Worm (Caenorhabditis elegans): ENCODE data around the gene tag-124.

Gene tag-124

ce11 chrII:9605954-9606353 is 14.9 kb downstream of the tag-124 start (continued):
- no peak for TF ChIP-seq Y75B8A.6 (GFP tag; IDR thresholded peaks at IDR 0.05)

DNA sequence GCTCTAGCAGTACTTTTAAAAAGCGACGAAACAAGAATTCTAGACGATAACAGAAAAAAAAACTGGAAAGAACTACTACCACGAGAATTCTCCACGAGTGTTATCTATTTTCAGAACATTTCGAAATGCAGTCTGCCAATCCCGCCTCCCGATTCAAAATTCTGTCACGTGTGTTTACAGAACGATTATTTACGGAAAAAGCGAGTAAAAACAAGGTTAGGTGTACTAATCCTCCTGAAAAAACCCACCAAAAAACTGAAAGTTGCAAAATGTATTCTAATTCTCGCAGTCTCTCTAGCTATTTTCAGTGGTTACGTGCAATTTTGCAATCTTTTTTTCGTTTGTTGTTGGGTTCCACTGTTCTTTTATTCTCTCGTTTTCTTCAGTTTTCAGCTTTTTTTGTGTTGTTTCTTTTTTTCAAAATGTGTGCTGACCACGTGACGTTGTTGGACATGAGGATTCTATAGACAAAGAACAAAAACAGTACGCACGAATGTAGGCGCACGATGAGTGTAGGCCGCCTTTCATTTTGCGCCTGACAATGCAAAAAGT is 15.5 kb downstream of the tag-124 start:
- TF ChIP-seq cey-2 (tag; optimal IDR thresholded peaks at IDR 0.05; ENCODE audit: borderline replicate concordance, insufficient read depth) (no peak), rbr-2 (tag; optimal IDR thresholded peaks at IDR 0.05) (no peak), nhr-25 (tag; optimal IDR thresholded peaks at IDR 0.05; ENCODE audit: borderline replicate concordance, insufficient read depth) (no peak), daf-12 (tag; optimal IDR thresholded peaks at IDR 0.05) (no peak), ZK337.2 (GFP tag; IDR thresholded peaks at IDR 0.05) (no peak), spr-3 (GFP tag; optimal IDR thresholded peaks at IDR 0.05) (no peak), pha-4 (GFP tag; IDR thresholded peaks at IDR 0.05) (no peak), pha-4 (tag; optimal IDR thresholded peaks at IDR 0.05) (no peak), nhr-11 (tag; optimal IDR thresholded peaks at IDR 0.05) (peak; percentile 59), vab-7 (GFP tag; IDR thresholded peaks at IDR 0.05) (no peak), lin-1 (GFP tag; IDR thresholded peaks at IDR 0.05) (no peak), mep-1 (tag; optimal IDR thresholded peaks at IDR 0.05) (no peak), lin-29 (GFP tag; IDR thresholded peaks at IDR 0.05) (no peak), dmd-6 (GFP tag; IDR thresholded peaks at IDR 0.05) (peak; percentile 36), zip-2 (tag; optimal IDR thresholded peaks at IDR 0.05) (no peak), nhr-41 (GFP tag; IDR thresholded peaks at IDR 0.05) (no peak), egl-43 (GFP tag; IDR thresholded peaks at IDR 0.05) (no peak), Y5F2A.4 (GFP tag; optimal IDR thresholded peaks at IDR 0.05) (no peak), F37D6.2 (tag; optimal IDR thresholded peaks at IDR 0.05) (no peak), nhr-76 (tag; optimal IDR thresholded peaks at IDR 0.05) (no peak), skn-1 (tag; optimal IDR thresholded peaks at IDR 0.05) (no peak), gei-8 (GFP tag; optimal IDR thresholded peaks at IDR 0.05) (no peak), nhr-111 (GFP tag; optimal IDR thresholded peaks at IDR 0.05) (no peak), mes-2 (tag; optimal IDR thresholded peaks at IDR 0.05; ENCODE audit: poor library complexity, severe bottlenecking) (no peak), dpl-1 (GFP tag; optimal IDR thresholded peaks at IDR 0.05) (no peak), Y105C5A.15 (GFP tag; IDR thresholded peaks at IDR 0.05) (no peak), fkh-10 (GFP tag; optimal IDR thresholded peaks at IDR 0.05) (no peak), F10B5.3 (tag; optimal IDR thresholded peaks at IDR 0.05) (no peak), zag-1 (tag; optimal IDR thresholded peaks at IDR 0.05) (no peak), ama-1 (optimal IDR thresholded peaks at IDR 0.05) (no peak), hmg-1.1 (GFP tag; IDR thresholded peaks at IDR 0.05) (no peak), sdz-12 (GFP tag; optimal IDR thresholded peaks at IDR 0.05) (no peak), aly-2 (tag; optimal IDR thresholded peaks at IDR 0.05) (no peak), T20F7.1 (GFP tag; optimal IDR thresholded peaks at IDR 0.05) (peak; percentile 2), nhr-102 (tag; optimal IDR thresholded peaks at IDR 0.05) (no peak), madf-9 (GFP tag; conservative IDR thresholded peaks at IDR 0.05) (no peak), arid-1 (GFP tag; conservative IDR thresholded peaks at IDR 0.05) (no peak), dve-1 (tag; optimal IDR thresholded peaks at IDR 0.05; ENCODE audit: insufficient read depth) (peak; percentile 67), mxl-2 (GFP tag; conservative IDR thresholded peaks at IDR 0.05) (no peak), madf-5 (GFP tag; IDR thresholded peaks at IDR 0.05) (no peak), daf-8 (GFP tag; IDR thresholded peaks at IDR 0.05) (no peak), unc-62 (GFP tag; optimal IDR thresholded peaks at IDR 0.05 in 1 of 2) (no peak), unc-62 (tag; optimal IDR thresholded peaks at IDR 0.05) (no peak), zip-11 (GFP tag; IDR thresholded peaks at IDR 0.05) (no peak), dmd-8 (GFP tag; IDR thresholded peaks at IDR 0.05) (no peak), F44E2.7 (GFP tag; IDR thresholded peaks at IDR 0.05) (no peak), dmd-9 (GFP tag; IDR thresholded peaks at IDR 0.05) (no peak), jun-1 (tag; optimal IDR thresholded peaks at IDR 0.05) (no peak)

All from whole organism, L4 larva.